Worm (Caenorhabditis elegans) whole organism, young adult: Measurements from ENCODE around the gene tre-5.

Experiments used
- B0261.1 ChIP-seq: sonication (generic microtip); optimal IDR thresholded peaks from 2 replicates; lab custom pipeline; 2016; ENCODE audit warnings: mild to moderate bottlenecking, missing genetic modification characterization, moderate library complexity, missing compliant biosample characterization
- C06A6.2 ChIP-seq: fragments of 200-800 bp; sonication (Bioruptor generic); conservative IDR thresholded peaks from 2 replicates; pipeline ENCODE4 v1.3.6; 2022; ENCODE audit warnings: missing genetic modification characterization, missing compliant biosample characterization
- D2030.7 ChIP-seq: fragments of 200-800 bp; sonication (Bioruptor generic); IDR thresholded peaks from 2 replicates; pipeline ENCODE4 v1.3.6; 2022; ENCODE audit warnings: missing genetic modification reagents, missing genetic modification characterization, missing compliant biosample characterization
- F33H1.4 ChIP-seq: fragments of 200-800 bp; sonication (Bioruptor generic); IDR thresholded peaks from 2 replicates; pipeline ENCODE4 v1.3.6; 2022; ENCODE audit warnings: missing genetic modification reagents, missing genetic modification characterization, missing compliant biosample characterization
- F52B5.7 ChIP-seq: sonication (generic microtip); optimal IDR thresholded peaks from 2 replicates; lab custom pipeline; 2016; ENCODE audit warnings: mild to moderate bottlenecking, missing genetic modification characterization, missing compliant biosample characterization
- F55B11.4 ChIP-seq: sonication (generic microtip); optimal IDR thresholded peaks from 2 replicates; lab custom pipeline; 2016; ENCODE audit warnings: missing compliant biosample characterization, missing genetic modification characterization, borderline replicate concordance; ENCODE audit not compliant: insufficient read depth
- T26A5.8 ChIP-seq: sonication (generic microtip); optimal IDR thresholded peaks from 2 replicates; lab custom pipeline; 2016; ENCODE audit warnings: missing genetic modification characterization, missing compliant biosample characterization
- Y67H2A.10 ChIP-seq: fragments of 200-800 bp; sonication (Bioruptor generic); conservative IDR thresholded peaks from 2 replicates; pipeline ENCODE4 v1.3.6; 2022; ENCODE audit warnings: missing genetic modification reagents, missing genetic modification characterization, missing compliant biosample characterization
- bed-2 ChIP-seq: fragments of 200-800 bp; sonication (Bioruptor generic); IDR thresholded peaks from 2 replicates; pipeline ENCODE4 v1.3.6; 2022; ENCODE audit warnings: missing genetic modification reagents, missing genetic modification characterization, missing compliant biosample characterization
- ccch-3 ChIP-seq: fragments of 200-800 bp; sonication (Bioruptor generic); optimal IDR thresholded peaks from 2 replicates; lab custom pipeline; 2018; ENCODE audit warnings: mild to moderate bottlenecking, missing genetic modification characterization, missing compliant biosample characterization
- ceh-40 ChIP-seq: fragments of 200-800 bp; sonication (Bioruptor generic); IDR thresholded peaks from 2 replicates; pipeline ENCODE4 v1.3.6; 2022; ENCODE audit warnings: missing genetic modification characterization, missing compliant biosample characterization
- ceh-79 ChIP-seq: sonication (generic microtip); optimal IDR thresholded peaks from 2 replicates; lab custom pipeline; 2017; ENCODE audit warnings: mild to moderate bottlenecking, missing genetic modification characterization, missing compliant biosample characterization
- dox-1 ChIP-seq: fragments of 200-800 bp; sonication (Bioruptor generic); IDR thresholded peaks from 2 replicates; pipeline ENCODE4 v1.3.6; 2022; ENCODE audit warnings: missing genetic modification reagents, missing genetic modification characterization, missing compliant biosample characterization
- dpff-1 ChIP-seq: sonication (generic microtip); optimal IDR thresholded peaks from 2 replicates; lab custom pipeline; 2017; ENCODE audit warnings: mild to moderate bottlenecking, missing genetic modification characterization, missing compliant biosample characterization
- efl-1 ChIP-seq: fragments of 150-350 bp; optimal IDR thresholded peaks from 2 replicates; lab custom pipeline; 2014; ENCODE audit warnings: missing biosample characterization, missing genetic modification reagents, missing genetic modification characterization
- fkh-3 ChIP-seq: sonication (generic microtip); optimal IDR thresholded peaks from 2 replicates; lab custom pipeline; 2016; ENCODE audit warnings: mild to moderate bottlenecking, missing genetic modification characterization, missing compliant biosample characterization
- him-1 ChIP-seq: sonication (generic microtip); optimal IDR thresholded peaks from 2 replicates; lab custom pipeline; 2016; ENCODE audit warnings: missing genotype, missing genetic modification reagents, missing genetic modification characterization, missing compliant biosample characterization
- hlh-12 ChIP-seq: sonication (generic microtip); optimal IDR thresholded peaks from 2 replicates; lab custom pipeline; 2016; ENCODE audit warnings: missing genetic modification characterization, missing compliant biosample characterization
- hlh-26 ChIP-seq: fragments of 200-800 bp; sonication (Bioruptor generic); conservative IDR thresholded peaks from 2 replicates; pipeline ENCODE4 v1.3.6; 2022; ENCODE audit warnings: missing genetic modification reagents, missing genetic modification characterization, missing compliant biosample characterization
- hrde-1 ChIP-seq: sonication (generic microtip); optimal IDR thresholded peaks from 2 replicates; lab custom pipeline; 2016; ENCODE audit warnings: missing genetic modification characterization, mild to moderate bottlenecking, missing compliant biosample characterization, moderate library complexity, missing genotype, missing genetic modification reagents, borderline replicate concordance
- hsf-1 ChIP-seq: fragments of 200-800 bp; sonication (Bioruptor generic); IDR thresholded peaks from 2 replicates; pipeline ENCODE4 v1.3.6; 2022; ENCODE audit warnings: missing genetic modification reagents, missing genetic modification characterization, missing compliant biosample characterization
- let-607 ChIP-seq, 2 experiments: fragments of 200-800 bp in 1 of 2; sonication (Bioruptor generic) in 1 of 2; sonication (generic microtip) in 1 of 2; optimal IDR thresholded peaks; 2 replicates each; lab custom pipeline; 2016 to 2018; ENCODE audit warnings: mild to moderate bottlenecking in 2 of 2, missing compliant biosample characterization in 2 of 2, missing genetic modification characterization in 2 of 2, moderate library complexity in 2 of 2, missing genotype in 1 of 2
- lin-26 ChIP-seq: fragments of 200-800 bp; sonication (Bioruptor generic); IDR thresholded peaks from 2 replicates; pipeline ENCODE4 v1.3.6; 2022; ENCODE audit warnings: missing genetic modification reagents, missing genetic modification characterization, missing compliant biosample characterization
- lsl-1 ChIP-seq: fragments of 200-800 bp; sonication (Bioruptor generic); optimal IDR thresholded peaks from 2 replicates; lab custom pipeline; 2018; ENCODE audit warnings: mild to moderate bottlenecking, missing genetic modification characterization, moderate library complexity, missing compliant biosample characterization
- madf-10 ChIP-seq: sonication (generic microtip); optimal IDR thresholded peaks from 2 replicates; lab custom pipeline; 2016; ENCODE audit warnings: mild to moderate bottlenecking, missing genetic modification characterization, missing compliant biosample characterization
- mcd-1 ChIP-seq: fragments of 200-800 bp; sonication (Bioruptor generic); IDR thresholded peaks from 2 replicates; pipeline ENCODE4 v1.3.6; 2022; ENCODE audit warnings: missing genetic modification reagents, missing genetic modification characterization, missing compliant biosample characterization
- mxl-1 ChIP-seq: sonication (generic microtip); optimal IDR thresholded peaks from 2 replicates; lab custom pipeline; 2016; ENCODE audit warnings: missing genetic modification characterization, missing compliant biosample characterization
- nfyb-1 ChIP-seq: fragments of 200-800 bp; sonication (Bioruptor generic); IDR thresholded peaks from 2 replicates; pipeline ENCODE4 v1.3.6; 2022; ENCODE audit warnings: missing genetic modification reagents, missing genetic modification characterization, missing compliant biosample characterization
- nhr-120 ChIP-seq: fragments of 200-800 bp; sonication (Bioruptor generic); IDR thresholded peaks from 2 replicates; pipeline ENCODE4 v1.3.6; 2022; ENCODE audit warnings: missing genetic modification characterization, missing compliant biosample characterization
- nhr-27 ChIP-seq: fragments of 200-800 bp; sonication (Bioruptor generic); optimal IDR thresholded peaks from 2 replicates; lab custom pipeline; 2018; ENCODE audit warnings: mild to moderate bottlenecking, missing genetic modification characterization, moderate library complexity, missing compliant biosample characterization
- rec-8 ChIP-seq, 2 experiments: sonication (generic microtip); optimal IDR thresholded peaks; 2 replicates each; lab custom pipeline; 2016; ENCODE audit warnings: mild to moderate bottlenecking in 2 of 2, missing genetic modification characterization in 2 of 2, missing genetic modification reagents in 2 of 2, missing genotype in 2 of 2, missing biosample characterization in 1 of 2, missing compliant biosample characterization in 1 of 2, moderate library complexity in 1 of 2
- repo-1 ChIP-seq: sonication (generic microtip); optimal IDR thresholded peaks from 2 replicates; lab custom pipeline; 2017; ENCODE audit warnings: mild to moderate bottlenecking, missing genetic modification characterization, missing compliant biosample characterization
- sea-2 ChIP-seq: fragments of 200-800 bp; sonication (Bioruptor generic); IDR thresholded peaks from 2 replicates; pipeline ENCODE4 v1.3.6; 2022; ENCODE audit warnings: missing genetic modification characterization, missing compliant biosample characterization
- snpc-3.4 ChIP-seq: sonication (generic microtip); optimal IDR thresholded peaks from 2 replicates; lab custom pipeline; 2017; ENCODE audit warnings: missing genetic modification characterization, mild to moderate bottlenecking, missing compliant biosample characterization, antibody characterized with exemption, moderate library complexity, missing genotype, missing genetic modification reagents
- tbx-9 ChIP-seq: sonication (generic microtip); optimal IDR thresholded peaks from 2 replicates; lab custom pipeline; 2016; ENCODE audit warnings: borderline replicate concordance, missing genetic modification characterization, inconsistent platforms, missing compliant biosample characterization
- unc-130 ChIP-seq: sonication (generic microtip); optimal IDR thresholded peaks from 2 replicates; lab custom pipeline; 2016; ENCODE audit warnings: missing genetic modification reagents, missing genetic modification characterization, missing compliant biosample characterization
- zfh-2 ChIP-seq: fragments of 200-800 bp; sonication (Bioruptor generic); conservative IDR thresholded peaks from 2 replicates; pipeline ENCODE4 v1.3.6; 2022; ENCODE audit warnings: missing genetic modification reagents, missing genetic modification characterization, missing compliant biosample characterization
- ztf-22 ChIP-seq: fragments of 200-800 bp; sonication (Bioruptor generic); optimal IDR thresholded peaks from 2 replicates; lab custom pipeline; 2018; ENCODE audit warnings: mild to moderate bottlenecking, missing genetic modification characterization, moderate library complexity, missing compliant biosample characterization
- ztf-26 ChIP-seq: sonication (generic microtip); optimal IDR thresholded peaks from 2 replicates; lab custom pipeline; 2017; ENCODE audit warnings: missing genetic modification characterization, missing compliant biosample characterization

The tre-5 gene

DNA sequence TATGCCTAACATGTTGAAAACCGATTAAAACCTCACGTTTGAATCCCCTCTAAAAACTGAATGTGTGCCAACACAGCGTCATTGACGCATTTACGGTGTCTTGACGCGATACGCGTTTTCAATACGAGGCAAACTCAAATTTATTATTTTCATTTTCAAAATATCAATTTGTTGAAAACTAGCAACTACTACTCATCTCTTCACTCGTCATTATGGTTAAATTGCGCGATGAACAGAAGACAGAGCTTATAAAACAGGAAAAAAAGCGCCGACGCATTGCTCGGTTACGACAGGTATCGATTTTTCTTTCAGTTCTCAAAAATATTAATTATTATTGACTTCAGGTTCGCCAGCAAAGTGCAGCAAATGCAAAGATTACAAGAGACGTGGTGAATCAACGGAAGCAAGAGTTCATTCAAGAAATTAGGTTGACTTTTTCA lies 30.5 kb downstream of the tre-5 start, which contains the start of gene enee-1 (continued):
- peak; percentile 53 for TF ChIP-seq repo-1 (tag; lab: Kevin White, UChicago)
- no peak for TF ChIP-seq rec-8 (tag; optimal IDR thresholded peaks at IDR 0.05; lab: Kevin White, UChicago)
- no peak for TF ChIP-seq bed-2 (GFP tag; lab: Robert Waterston, UW)
- no peak for TF ChIP-seq lsl-1
- peak; percentile 81 for TF ChIP-seq mcd-1
- no peak for TF ChIP-seq T26A5.8 (tag; lab: Kevin White, UChicago)
- TF ChIP-seq him-1 (tag; lab: Kevin White, UChicago): no peak
- no peak for TF ChIP-seq hlh-12 (tag; lab: Kevin White, UChicago)
- TF ChIP-seq madf-10 (tag; lab: Kevin White, UChicago): peak; percentile 19
- no peak for TF ChIP-seq ccch-3 (GFP tag; lab: Kevin White, UChicago)
- no peak for TF ChIP-seq F33H1.4 (GFP tag; lab: Robert Waterston, UW)
- TF ChIP-seq sea-2: no peak
- peak in 1 of 2 experiments; percentile 15 for TF ChIP-seq let-607 (tag; optimal IDR thresholded peaks at IDR 0.05; lab: Kevin White, UChicago)
- no peak for TF ChIP-seq ztf-22 (GFP tag; lab: Kevin White, UChicago)
- TF ChIP-seq hlh-26 (GFP tag; lab: Robert Waterston, UW): no peak
- no peak for TF ChIP-seq zfh-2 (GFP tag; lab: Robert Waterston, UW)
- no peak for TF ChIP-seq Y67H2A.10
- TF ChIP-seq efl-1 (GFP tag; lab: Kevin White, UChicago): peak; percentile 57
- no peak for TF ChIP-seq fkh-3
- TF ChIP-seq F52B5.7 (tag; lab: Kevin White, UChicago): no peak
- TF ChIP-seq ceh-79 (tag; lab: Kevin White, UChicago): no peak
- no peak for TF ChIP-seq mxl-1 (tag; lab: Kevin White, UChicago)
- no peak for TF ChIP-seq lin-26 (GFP tag; lab: Robert Waterston, UW)
- TF ChIP-seq dpff-1 (tag; lab: Kevin White, UChicago): no peak
- no peak for TF ChIP-seq unc-130 (GFP tag; lab: Kevin White, UChicago)
- TF ChIP-seq snpc-3.4 (tag; lab: Kevin White, UChicago): no peak
- peak; percentile 56 for TF ChIP-seq C06A6.2
- TF ChIP-seq D2030.7: peak; percentile 46
- peak; percentile 64; the same call in 1 of the 2 replicates for TF ChIP-seq dox-1 (GFP tag; lab: Robert Waterston, UW)
- no peak for TF ChIP-seq tbx-9 (tag; lab: Kevin White, UChicago)
- TF ChIP-seq ceh-40 (GFP tag; lab: Robert Waterston, UW): no peak
- TF ChIP-seq B0261.1: no peak
- peak; percentile 56; the same call in 1 of the 2 replicates for TF ChIP-seq nfyb-1 (GFP tag; lab: Robert Waterston, UW)
- peak; percentile 56 for TF ChIP-seq ztf-26
- TF ChIP-seq nhr-27: no peak
- TF ChIP-seq F55B11.4: no peak
- TF ChIP-seq nhr-120: no peak

DNA sequence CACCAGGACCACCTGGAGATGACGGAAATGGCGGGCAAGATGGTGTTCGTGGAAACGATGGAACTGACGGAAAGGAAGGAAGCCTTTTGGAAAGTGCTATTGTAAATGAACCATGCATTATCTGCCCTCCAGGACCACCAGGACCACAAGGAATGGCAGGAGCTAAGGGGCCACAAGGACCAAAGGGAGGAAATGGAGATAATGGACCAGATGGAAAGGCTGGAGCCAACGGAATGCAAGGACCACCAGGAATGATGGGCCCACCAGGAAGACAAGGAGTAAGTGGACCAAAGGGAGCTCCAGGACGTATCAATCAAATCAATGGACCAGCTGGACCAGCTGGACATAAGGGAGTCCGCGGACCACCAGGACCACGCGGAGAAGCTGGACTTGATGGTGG lies 31.4 kb downstream of the tre-5 start:
- TF ChIP-seq hsf-1 (0 out of 2 replicates have a peak, but pooled peaks have one; percentile 13), dox-1 (GFP tag; lab: Robert Waterston, UW) (0 out of 2 replicates have a peak, but pooled peaks have one; percentile 12), hrde-1 (tag; lab: Kevin White, UChicago) (no peak), zfh-2 (GFP tag; lab: Robert Waterston, UW) (peak; percentile 68)
